Fruit fly (Drosophila melanogaster): Measurements from ENCODE around the gene Srp14.

- no peak for TF ChIP-seq N (GFP tag; optimal IDR thresholded peaks at IDR 0.05)
- no peak for TF ChIP-seq h (GFP tag; optimal IDR thresholded peaks at IDR 0.05)
- TF ChIP-seq lola (GFP tag; optimal IDR thresholded peaks at IDR 0.05), result no peak
- TF ChIP-seq Myc (optimal IDR thresholded peaks at IDR 0.05), result no peak
- no peak for TF ChIP-seq psq (GFP tag; optimal IDR thresholded peaks at IDR 0.05)
- TF ChIP-seq dl (GFP tag; optimal IDR thresholded peaks at IDR 0.05; ENCODE audit: insufficient read depth in 1 of 2, partially characterized antibody in 2 of 2), result no peak
- no peak for TF ChIP-seq pan (optimal IDR thresholded peaks at IDR 0.05)
- no peak for TF ChIP-seq woc (GFP tag; optimal IDR thresholded peaks at IDR 0.05)
- TF ChIP-seq usp (GFP tag; optimal IDR thresholded peaks at IDR 0.05), result no peak
- no peak for TF ChIP-seq CG32264 (GFP tag; optimal IDR thresholded peaks at IDR 0.05)
Measured at dm6 chr3R:20544952-20545351, 35.0 kb upstream of the Srp14 start.

Measured in whole organism, wandering third instar larva.